Worm (Caenorhabditis elegans): ENCODE measurements around the gene C06B8.3.

C06B8.3 gene

DNA sequence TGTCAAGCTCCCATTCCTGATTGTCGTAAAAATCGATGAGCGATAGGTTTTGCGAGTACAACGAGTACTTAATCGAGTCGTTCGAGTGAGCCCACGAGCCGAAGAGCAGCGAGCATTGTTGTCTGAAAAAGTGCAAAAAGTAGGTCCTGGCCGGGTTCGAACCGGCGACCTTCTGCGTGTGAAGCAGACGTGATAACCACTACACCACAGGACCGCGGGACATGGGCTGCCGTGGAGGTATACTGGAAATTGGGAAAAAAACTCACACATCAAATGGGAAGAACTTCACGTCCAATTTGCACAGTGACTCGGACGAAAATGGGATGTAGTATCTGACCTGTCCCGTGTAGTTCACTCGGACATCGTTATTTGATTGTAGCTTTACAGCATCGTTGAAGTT, 30.9 kb upstream of the C06B8.3 start:
- TF ChIP-seq F57C9.4 (tag; optimal IDR thresholded peaks at IDR 0.05) (no peak), madf-8 (GFP tag; conservative IDR thresholded peaks at IDR 0.05) (no peak), nhr-80 (tag; optimal IDR thresholded peaks at IDR 0.05) (peak; percentile 17), athp-1 (tag; optimal IDR thresholded peaks at IDR 0.05) (no peak), nfyb-1 (GFP tag; IDR thresholded peaks at IDR 0.05) (no peak), ZK185.1 (tag; optimal IDR thresholded peaks at IDR 0.05; ENCODE audit: poor library complexity, severe bottlenecking) (no peak), D2030.7 (GFP tag; IDR thresholded peaks at IDR 0.05) (peak; percentile 66), lsy-27 (tag; optimal IDR thresholded peaks at IDR 0.05; ENCODE audit: borderline replicate concordance, insufficient read depth) (no peak), Y95B8A.8 (GFP tag; IDR thresholded peaks at IDR 0.05) (no peak), him-1 (tag; optimal IDR thresholded peaks at IDR 0.05) (peak; percentile 65), aptf-2 (GFP tag; conservative IDR thresholded peaks at IDR 0.05) (0 out of 2 replicates have a peak, but pooled peaks have one; percentile 32), mcd-1 (GFP tag; IDR thresholded peaks at IDR 0.05) (0 out of 2 replicates have a peak, but pooled peaks have one; percentile 8), sptf-2 (GFP tag; optimal IDR thresholded peaks at IDR 0.05) (no peak), chd-7 (tag; optimal IDR thresholded peaks at IDR 0.05) (no peak), hlh-12 (tag; optimal IDR thresholded peaks at IDR 0.05) (no peak), T07F8.4 (tag; optimal IDR thresholded peaks at IDR 0.05) (no peak), egl-18 (GFP tag; IDR thresholded peaks at IDR 0.05) (no peak), akir-1 (GFP tag; optimal IDR thresholded peaks at IDR 0.05) (no peak), egl-44 (GFP tag; IDR thresholded peaks at IDR 0.05) (no peak), pha-4 (tag; optimal IDR thresholded peaks at IDR 0.05) (no peak), hlh-26 (GFP tag; conservative IDR thresholded peaks at IDR 0.05) (no peak), egrh-3 (GFP tag; IDR thresholded peaks at IDR 0.05) (no peak), unc-130 (GFP tag; optimal IDR thresholded peaks at IDR 0.05) (no peak), B0035.1 (tag; optimal IDR thresholded peaks at IDR 0.05) (no peak), attf-6 (GFP tag; IDR thresholded peaks at IDR 0.05) (no peak), rec-8 (tag; optimal IDR thresholded peaks at IDR 0.05) (no peak), F33H1.4 (GFP tag; IDR thresholded peaks at IDR 0.05) (peak; percentile 54; the same call in 1 of the 2 replicates), let-526 (GFP tag; IDR thresholded peaks at IDR 0.05) (no peak), bed-2 (GFP tag; IDR thresholded peaks at IDR 0.05) (no peak), F52B5.7 (tag; optimal IDR thresholded peaks at IDR 0.05) (peak; percentile 16), lin-35 (GFP tag; optimal IDR thresholded peaks at IDR 0.05) (no peak), mes-4 (tag; optimal IDR thresholded peaks at IDR 0.05) (no peak), zim-3 (tag; optimal IDR thresholded peaks at IDR 0.05) (peak; percentile 54), rcor-1 (GFP tag; IDR thresholded peaks at IDR 0.05) (no peak), ztf-3 (GFP tag; optimal IDR thresholded peaks at IDR 0.05) (no peak), ceh-91 (GFP tag; IDR thresholded peaks at IDR 0.05) (no peak), tbx-9 (tag; optimal IDR thresholded peaks at IDR 0.05; ENCODE audit: borderline replicate concordance) (no peak), let-607 (tag; optimal IDR thresholded peaks at IDR 0.05) (no peak), hmg-1.2 (GFP tag; IDR thresholded peaks at IDR 0.05) (peak; percentile 41; the same call in 1 of the 2 replicates), tbp1 (GFP tag; optimal IDR thresholded peaks at IDR 0.05) (peak; percentile 89), nhr-27 (tag; optimal IDR thresholded peaks at IDR 0.05) (no peak), B0261.1 (tag; optimal IDR thresholded peaks at IDR 0.05) (peak; percentile 77), attf-3 (GFP tag; conservative IDR thresholded peaks at IDR 0.05) (no peak; the same call in 1 of the 2 replicates), snpc-1.3 (tag; optimal IDR thresholded peaks at IDR 0.05; ENCODE audit: insufficient read depth) (no peak), K11D2.4 (GFP tag; IDR thresholded peaks at IDR 0.05) (no peak), hrde-1 (tag; optimal IDR thresholded peaks at IDR 0.05; ENCODE audit: borderline replicate concordance) (no peak), xnd-1 (tag; optimal IDR thresholded peaks at IDR 0.05) (no peak), ztf-25 (GFP tag; IDR thresholded peaks at IDR 0.05) (no peak)
